Worm (Caenorhabditis elegans): Measurements from ENCODE around the gene clec-207.
"Not testable (repeated sequence)": the region's sequence is repeated elsewhere in the genome, so short reads cannot be mapped to it uniquely, and the experiment has no call there.

clec-207 gene

ce11 chrV:2081894-2082293 lies 14.0 kb upstream of the clec-207 start:
- TF ChIP-seq ceh-18 (tag; optimal IDR thresholded peaks at IDR 0.05) (no peak), hlh-8 (tag; optimal IDR thresholded peaks at IDR 0.05) (peak; percentile 16), ceh-30 (tag; optimal IDR thresholded peaks at IDR 0.05) (no peak)

ce11 chrV:2083869-2084268 lies 12.0 kb upstream of the clec-207 start:
- TF ChIP-seq tbx-7 (tag; optimal IDR thresholded peaks at IDR 0.05) (no peak), sdc-2 (tag; optimal IDR thresholded peaks at IDR 0.05) (no peak), pax-1 (tag; optimal IDR thresholded peaks at IDR 0.05) (no peak), ceh-9 (tag; optimal IDR thresholded peaks at IDR 0.05) (no peak)

- not testable (repeated sequence) for TF ChIP-seq rnt-1 (tag; optimal IDR thresholded peaks at IDR 0.05); tbx-7 (tag; optimal IDR thresholded peaks at IDR 0.05); pag-3 (tag; optimal IDR thresholded peaks at IDR 0.05; ENCODE audit: borderline replicate concordance)
Observed at ce11 chrV:2085745-2086267, 10.1 kb upstream of the clec-207 start, which contains the start of gene F36F12.3. F36F12.3 (plus strand) TSS chrV:2085795.

ce11 chrV:2090321-2090720 lies 5.6 kb upstream of the clec-207 start, which contains the start of gene ztf-28:
ztf-28 (plus strand) TSS chrV:2090669.
- not testable (repeated sequence) for TF ChIP-seq hlh-8 (tag; optimal IDR thresholded peaks at IDR 0.05); fkh-10 (GFP tag; optimal IDR thresholded peaks at IDR 0.05); pag-3 (tag; optimal IDR thresholded peaks at IDR 0.05; ENCODE audit: borderline replicate concordance)

ce11 chrV:2095204-2095603 lies 668 bp upstream of the clec-207 start, which contains the start of gene F36F12.2:
F36F12.2 (minus strand) TSS chrV:2095304.
- TF ChIP-seq Y22D7AL.16 (tag; optimal IDR thresholded peaks at IDR 0.05): no peak
- TF ChIP-seq ceh-24 (tag; optimal IDR thresholded peaks at IDR 0.05): no peak
- no peak for TF ChIP-seq hlh-15 (tag; optimal IDR thresholded peaks at IDR 0.05)
- TF ChIP-seq unc-86 (tag; optimal IDR thresholded peaks at IDR 0.05): no peak
- no peak for TF ChIP-seq pag-3 (tag; optimal IDR thresholded peaks at IDR 0.05; ENCODE audit: borderline replicate concordance)
- TF ChIP-seq odd-2 (tag; optimal IDR thresholded peaks at IDR 0.05): no peak
- no peak for TF ChIP-seq elt-4 (tag; optimal IDR thresholded peaks at IDR 0.05)
- no peak for TF ChIP-seq syd-9 (tag; optimal IDR thresholded peaks at IDR 0.05)
- TF ChIP-seq pat-9 (tag; optimal IDR thresholded peaks at IDR 0.05): no peak
- no peak for TF ChIP-seq fkh-6 (tag; optimal IDR thresholded peaks at IDR 0.05)

- TF ChIP-seq ceh-34 (tag; optimal IDR thresholded peaks at IDR 0.05) (no peak), pat-9 (tag; optimal IDR thresholded peaks at IDR 0.05) (no peak), pax-1 (tag; optimal IDR thresholded peaks at IDR 0.05) (no peak), ceh-2 (tag; optimal IDR thresholded peaks at IDR 0.05) (no peak), pros-1 (tag; optimal IDR thresholded peaks at IDR 0.05) (no peak), ceh-30 (tag; optimal IDR thresholded peaks at IDR 0.05) (no peak), ceh-19 (GFP tag; optimal IDR thresholded peaks at IDR 0.05) (no peak), lim-6 (tag; optimal IDR thresholded peaks at IDR 0.05) (no peak), unc-55 (GFP tag; optimal IDR thresholded peaks at IDR 0.05) (no peak), fax-1 (tag; optimal IDR thresholded peaks at IDR 0.05) (no peak), ama-1 (optimal IDR thresholded peaks at IDR 0.05) (no peak), ceh-24 (tag; optimal IDR thresholded peaks at IDR 0.05) (no peak), ref-2 (tag; optimal IDR thresholded peaks at IDR 0.05) (no peak)
Observed at ce11 chrV:2097653-2098052, 1.8 kb downstream of the clec-207 start, which contains the start of gene clec-208. clec-208 (plus strand) TSS chrV:2097953.

- TF ChIP-seq ceh-30 (tag; optimal IDR thresholded peaks at IDR 0.05) (no peak), sdc-2 (tag; optimal IDR thresholded peaks at IDR 0.05) (no peak), hlh-15 (tag; optimal IDR thresholded peaks at IDR 0.05) (no peak), nhr-232 (tag; optimal IDR thresholded peaks at IDR 0.05) (no peak), lin-11 (tag; optimal IDR thresholded peaks at IDR 0.05) (no peak), pros-1 (tag; optimal IDR thresholded peaks at IDR 0.05) (no peak), che-1 (tag; optimal IDR thresholded peaks at IDR 0.05) (no peak), ceh-48 (tag; optimal IDR thresholded peaks at IDR 0.05) (no peak), rnt-1 (tag; optimal IDR thresholded peaks at IDR 0.05) (no peak), Y22D7AL.16 (tag; optimal IDR thresholded peaks at IDR 0.05) (no peak), ceh-22 (tag; optimal IDR thresholded peaks at IDR 0.05) (no peak), ets-4 (tag; optimal IDR thresholded peaks at IDR 0.05) (no peak), fkh-6 (tag; optimal IDR thresholded peaks at IDR 0.05) (no peak), hlh-8 (tag; optimal IDR thresholded peaks at IDR 0.05) (no peak), dve-1 (tag; optimal IDR thresholded peaks at IDR 0.05) (no peak), pat-9 (tag; optimal IDR thresholded peaks at IDR 0.05) (no peak), elt-2 (tag; optimal IDR thresholded peaks at IDR 0.05) (no peak), ceh-45 (GFP tag; IDR thresholded peaks at IDR 0.05) (no peak), unc-3 (GFP tag; conservative IDR thresholded peaks at IDR 0.05) (no peak), unc-3 (tag; optimal IDR thresholded peaks at IDR 0.05) (no peak)
Observed at ce11 chrV:2099040-2099439, 3.2 kb downstream of the clec-207 start, which contains the start of gene F36F12.7. F36F12.7 (plus strand) TSS chrV:2099340.
